Worm (Caenorhabditis elegans) whole organism, L2 larva: ENCODE measurements around the gene C45G9.2.

Source experiments
- C34F6.9 ChIP-seq: fragments of 150-350 bp; optimal IDR thresholded peaks from 2 replicates; lab custom pipeline; 2014; ENCODE audit warnings: missing biosample characterization, missing genetic modification characterization
- F13H6.1 ChIP-seq: sonication (generic microtip); optimal IDR thresholded peaks from 2 replicates; lab custom pipeline; 2016; ENCODE audit warnings: missing genetic modification characterization, missing compliant biosample characterization
- Y55F3AM.14 ChIP-seq: fragments of 200-800 bp; sonication (Bioruptor generic); optimal IDR thresholded peaks from 2 replicates; lab custom pipeline; 2018; ENCODE audit warnings: mild to moderate bottlenecking, missing genetic modification characterization, missing compliant biosample characterization
- ZK546.5 ChIP-seq: sonication (generic microtip); optimal IDR thresholded peaks from 2 replicates; lab custom pipeline; 2017; ENCODE audit warnings: missing biosample characterization, missing genetic modification characterization
- alr-1 ChIP-seq: fragments of 150-350 bp; optimal IDR thresholded peaks from 2 replicates; lab custom pipeline; 2014; ENCODE audit warnings: missing biosample characterization, missing genetic modification characterization
- ama-1 ChIP-seq: fragments of 150-350 bp; optimal IDR thresholded peaks from 2 replicates; lab custom pipeline; 2018; ENCODE audit warnings: inconsistent platforms
- ceh-16 ChIP-seq: fragments of 150-350 bp; optimal IDR thresholded peaks from 2 replicates; lab custom pipeline; 2014; ENCODE audit warnings: missing biosample characterization, missing genetic modification characterization
- ceh-82 ChIP-seq: fragments of 150-350 bp; optimal IDR thresholded peaks from 2 replicates; lab custom pipeline; 2014; ENCODE audit warnings: missing biosample characterization, missing genetic modification characterization
- crh-2 ChIP-seq: sonication (generic microtip); optimal IDR thresholded peaks from 2 replicates; lab custom pipeline; 2017; ENCODE audit warnings: missing biosample characterization, missing genetic modification characterization
- dmd-4 ChIP-seq: sonication (generic microtip); optimal IDR thresholded peaks from 2 replicates; lab custom pipeline; 2017; ENCODE audit warnings: missing biosample characterization, missing genetic modification characterization
- egl-27 ChIP-seq: sonication (generic microtip); optimal IDR thresholded peaks from 3 replicates; lab custom pipeline; 2017; ENCODE audit warnings: missing biosample characterization, missing genetic modification reagents, missing genetic modification characterization
- elt-1 ChIP-seq: fragments of 150-350 bp; optimal IDR thresholded peaks from 2 replicates; lab custom pipeline; 2014; ENCODE audit warnings: missing biosample characterization, missing genetic modification characterization
- elt-3 ChIP-seq: sonication (generic microtip); optimal IDR thresholded peaks from 2 replicates; lab custom pipeline; 2017; ENCODE audit warnings: missing biosample characterization, missing genetic modification characterization
- fos-1 ChIP-seq: fragments of 150-350 bp; optimal IDR thresholded peaks from 2 replicates; lab custom pipeline; 2014; ENCODE audit warnings: missing biosample characterization, missing genetic modification characterization
- gmeb-1 ChIP-seq: fragments of 150-350 bp; optimal IDR thresholded peaks from 2 replicates; lab custom pipeline; 2014; ENCODE audit warnings: missing biosample characterization, missing genetic modification characterization
- lin-11 ChIP-seq: fragments of 150-350 bp; sonication (generic microtip); optimal IDR thresholded peaks from 2 replicates; lab custom pipeline; 2014; ENCODE audit warnings: missing biosample characterization, missing genetic modification characterization, inconsistent platforms, mixed read lengths
- lin-13 ChIP-seq: fragments of 150-350 bp; optimal IDR thresholded peaks from 2 replicates; lab custom pipeline; 2014; ENCODE audit warnings: missing biosample characterization, missing genetic modification reagents, missing genetic modification characterization
- lsy-2 ChIP-seq, 2 experiments: fragments of 150-350 bp in 1 of 2; sonication (generic microtip) in 1 of 2; optimal IDR thresholded peaks; 2 replicates each; lab custom pipeline; 2014 to 2017; ENCODE audit warnings: missing biosample characterization in 2 of 2, missing genetic modification characterization in 2 of 2
- mab-5 ChIP-seq: fragments of 150-350 bp; optimal IDR thresholded peaks from 2 replicates; lab custom pipeline; 2014; ENCODE audit warnings: missing biosample characterization, missing genetic modification characterization
- mbf-1 ChIP-seq: sonication (generic microtip); optimal IDR thresholded peaks from 2 replicates; lab custom pipeline; 2017; ENCODE audit warnings: missing biosample characterization, missing genetic modification characterization
- mdl-1 ChIP-seq, 2 experiments: fragments of 150-350 bp in 1 of 2; sonication (generic microtip) in 1 of 2; optimal IDR thresholded peaks; 2 replicates each; lab custom pipeline; 2017; ENCODE audit warnings: missing biosample characterization in 2 of 2, missing genetic modification characterization in 2 of 2
- nhr-10 ChIP-seq: sonication (generic microtip); optimal IDR thresholded peaks from 2 replicates; lab custom pipeline; 2017; ENCODE audit warnings: missing biosample characterization, missing genetic modification characterization
- nhr-11 ChIP-seq: fragments of 150-350 bp; optimal IDR thresholded peaks from 2 replicates; lab custom pipeline; 2014; ENCODE audit warnings: missing biosample characterization, missing genetic modification characterization
- nhr-12 ChIP-seq: fragments of 150-350 bp; optimal IDR thresholded peaks from 2 replicates; lab custom pipeline; 2014; ENCODE audit warnings: missing biosample characterization, missing genetic modification characterization
- nhr-129 ChIP-seq: fragments of 150-350 bp; optimal IDR thresholded peaks from 2 replicates; lab custom pipeline; 2014; ENCODE audit warnings: missing biosample characterization, missing genetic modification characterization
- nhr-21 ChIP-seq: fragments of 150-350 bp; optimal IDR thresholded peaks from 2 replicates; lab custom pipeline; 2014; ENCODE audit warnings: missing biosample characterization, missing genetic modification characterization
- nhr-237 ChIP-seq: fragments of 150-350 bp; optimal IDR thresholded peaks from 2 replicates; lab custom pipeline; 2014; ENCODE audit warnings: missing biosample characterization, missing genetic modification characterization
- nhr-25 ChIP-seq: fragments of 150-350 bp; sonication (generic microtip); optimal IDR thresholded peaks from 3 replicates; lab custom pipeline; 2014; ENCODE audit warnings: missing biosample characterization, missing genetic modification characterization
- nhr-6 ChIP-seq: fragments of 150-350 bp; optimal IDR thresholded peaks from 2 replicates; lab custom pipeline; 2014; ENCODE audit warnings: missing biosample characterization, missing genetic modification characterization
- nhr-77 ChIP-seq: fragments of 150-350 bp; optimal IDR thresholded peaks from 2 replicates; lab custom pipeline; 2014; ENCODE audit warnings: missing biosample characterization, missing genetic modification characterization
- peb-1 ChIP-seq: fragments of 150-350 bp; optimal IDR thresholded peaks from 2 replicates; lab custom pipeline; 2014; ENCODE audit warnings: missing biosample characterization, missing genetic modification characterization
- sem-4 ChIP-seq: fragments of 150-350 bp; optimal IDR thresholded peaks from 2 replicates; lab custom pipeline; 2014; ENCODE audit warnings: missing biosample characterization, missing genetic modification reagents, missing genetic modification characterization
- skn-1 ChIP-seq: sonication (generic microtip); optimal IDR thresholded peaks from 2 replicates; lab custom pipeline; 2017; ENCODE audit warnings: missing biosample characterization, missing genetic modification characterization
- sma-3 ChIP-seq: sonication (generic microtip); optimal IDR thresholded peaks from 2 replicates; lab custom pipeline; 2016; ENCODE audit warnings: missing genetic modification reagents, missing genetic modification characterization, missing compliant biosample characterization
- sma-9 ChIP-seq, 2 experiments: fragments of 150-350 bp in 1 of 2; sonication (generic microtip) in 1 of 2; optimal IDR thresholded peaks; 2 replicates each; lab custom pipeline; 2014 to 2016; ENCODE audit warnings: missing genetic modification characterization in 2 of 2, mild to moderate bottlenecking in 1 of 2, missing biosample characterization in 1 of 2, missing compliant biosample characterization in 1 of 2, missing genetic modification reagents in 1 of 2, moderate library complexity in 1 of 2
- snpc-4 ChIP-seq: fragments of 150-350 bp; optimal IDR thresholded peaks from 2 replicates; lab custom pipeline; 2014; ENCODE audit warnings: missing biosample characterization, missing genetic modification characterization
- unc-39 ChIP-seq: fragments of 150-350 bp; optimal IDR thresholded peaks from 2 replicates; lab custom pipeline; 2014; ENCODE audit warnings: missing biosample characterization, missing genetic modification characterization
- unc-55 ChIP-seq: fragments of 150-350 bp; sonication (generic microtip); optimal IDR thresholded peaks from 3 replicates; lab custom pipeline; 2014; ENCODE audit warnings: missing biosample characterization, missing genetic modification reagents, missing genetic modification characterization
- ztf-1 ChIP-seq: fragments of 200-800 bp; sonication (Bioruptor generic); conservative IDR thresholded peaks from 2 replicates; pipeline ENCODE4 v1.3.6; 2022; ENCODE audit warnings: missing genetic modification characterization, missing compliant biosample characterization
- ztf-11 ChIP-seq: sonication (generic microtip); optimal IDR thresholded peaks from 2 replicates; lab custom pipeline; 2017; ENCODE audit warnings: missing biosample characterization, missing genetic modification characterization
- ztf-4 ChIP-seq: fragments of 150-350 bp; optimal IDR thresholded peaks from 2 replicates; lab custom pipeline; 2014; ENCODE audit warnings: missing biosample characterization, missing genetic modification characterization

C45G9.2 gene

ce11 chrIII:5036158-5036557 lies 32.7 kb upstream of the C45G9.2 start, which contains the start of gene C45G9.6:
C45G9.6 (plus strand) TSS chrIII:5036458.
- TF ChIP-seq unc-39 (tag; lab: Kevin White, UChicago) (no peak), nhr-21 (no peak), ztf-1 (GFP tag; lab: Robert Waterston, UW) (no peak), dmd-4 (tag; lab: Kevin White, UChicago) (no peak), elt-3 (tag; lab: Kevin White, UChicago) (no peak), ceh-82 (tag; lab: Kevin White, UChicago) (no peak), mdl-1 (tag; optimal IDR thresholded peaks at IDR 0.05; lab: Kevin White, UChicago) (no peak), F13H6.1 (tag; lab: Kevin White, UChicago) (no peak), nhr-77 (tag; lab: Kevin White, UChicago) (no peak), alr-1 (no peak)

- no peak for TF ChIP-seq nhr-6
- TF ChIP-seq dmd-4 (tag; lab: Kevin White, UChicago): no peak
- no peak for TF ChIP-seq elt-1 (tag; lab: Kevin White, UChicago)
- TF ChIP-seq lin-11 (tag; lab: Kevin White, UChicago): no peak
- TF ChIP-seq fos-1 (tag; lab: Kevin White, UChicago): no peak
- TF ChIP-seq nhr-237 (tag; lab: Kevin White, UChicago): no peak
- TF ChIP-seq crh-2 (tag; lab: Kevin White, UChicago): no peak
- no peak for TF ChIP-seq nhr-10 (tag; lab: Kevin White, UChicago)
- no peak for TF ChIP-seq ztf-11 (tag; lab: Kevin White, UChicago)
- TF ChIP-seq skn-1 (tag; lab: Kevin White, UChicago): no peak
- TF ChIP-seq ZK546.5 (tag; lab: Kevin White, UChicago): no peak
- no peak for TF ChIP-seq mdl-1 (tag; optimal IDR thresholded peaks at IDR 0.05; lab: Kevin White, UChicago)
- no peak for TF ChIP-seq lsy-2 (tag; optimal IDR thresholded peaks at IDR 0.05; lab: Kevin White, UChicago)
- TF ChIP-seq nhr-25 (tag; lab: Kevin White, UChicago): no peak
- TF ChIP-seq nhr-129 (tag; lab: Kevin White, UChicago): no peak
- TF ChIP-seq, all 48 proteins: peak for 0
Measured at ce11 chrIII:5042112-5042511, 26.8 kb upstream of the C45G9.2 start, which contains the start of gene nlp-43. nlp-43 (plus strand) TSS chrIII:5042412.

- TF ChIP-seq gmeb-1 (tag; lab: Kevin White, UChicago): no peak
- TF ChIP-seq F13H6.1 (tag; lab: Kevin White, UChicago): no peak
- TF ChIP-seq ceh-16: no peak
- no peak for TF ChIP-seq unc-39 (tag; lab: Kevin White, UChicago)
- no peak for TF ChIP-seq crh-2 (tag; lab: Kevin White, UChicago)
- no peak for TF ChIP-seq Y55F3AM.14 (GFP tag; lab: Kevin White, UChicago)
- no peak for TF ChIP-seq nhr-12 (tag; lab: Kevin White, UChicago)
- no peak for TF ChIP-seq lsy-2 (tag; optimal IDR thresholded peaks at IDR 0.05; lab: Kevin White, UChicago)
- TF ChIP-seq ama-1 (lab: Kevin White, UChicago): no peak
- TF ChIP-seq nhr-11 (tag; lab: Kevin White, UChicago): no peak
- no peak for TF ChIP-seq ZK546.5 (tag; lab: Kevin White, UChicago)
- no peak for TF ChIP-seq nhr-77 (tag; lab: Kevin White, UChicago)
- no peak for TF ChIP-seq egl-27 (tag; lab: Kevin White, UChicago)
- no peak for TF ChIP-seq ztf-11 (tag; lab: Kevin White, UChicago)
- TF ChIP-seq nhr-21: no peak
- no peak for TF ChIP-seq alr-1
- TF ChIP-seq mab-5 (tag; lab: Kevin White, UChicago): no peak
- no peak for TF ChIP-seq lin-13 (GFP tag; lab: Kevin White, UChicago)
- TF ChIP-seq ztf-4 (tag; lab: Kevin White, UChicago): no peak
Measured at ce11 chrIII:5044709-5045108, 24.2 kb upstream of the C45G9.2 start, which contains the start of gene C45G9.14. C45G9.14 (plus strand) TSS chrIII:5045009.

ce11 chrIII:5047175-5047574 lies 21.7 kb upstream of the C45G9.2 start, which contains the start of gene txbp-3:
txbp-3 (minus strand) TSS chrIII:5047459.
- TF ChIP-seq sma-9 (GFP tag; optimal IDR thresholded peaks at IDR 0.05; lab: Kevin White, UChicago) (peak; percentile 41), sma-9 (tag; optimal IDR thresholded peaks at IDR 0.05; lab: Kevin White, UChicago) (no peak), mbf-1 (no peak), F13H6.1 (tag; lab: Kevin White, UChicago) (peak; percentile 36), gmeb-1 (tag; lab: Kevin White, UChicago) (peak; percentile 3), fos-1 (tag; lab: Kevin White, UChicago) (peak; percentile 99), lin-13 (GFP tag; lab: Kevin White, UChicago) (peak; percentile 60), nhr-12 (tag; lab: Kevin White, UChicago) (no peak), snpc-4 (tag; lab: Kevin White, UChicago) (peak; percentile 5), alr-1 (no peak), unc-55 (GFP tag; lab: Kevin White, UChicago) (peak; percentile 74), lin-11 (tag; lab: Kevin White, UChicago) (no peak), sma-3 (no peak), sem-4 (tag; lab: Kevin White, UChicago) (peak; percentile 17), ztf-4 (tag; lab: Kevin White, UChicago) (no peak), peb-1 (no peak), elt-3 (tag; lab: Kevin White, UChicago) (no peak), crh-2 (tag; lab: Kevin White, UChicago) (peak; percentile 70), nhr-25 (tag; lab: Kevin White, UChicago) (peak; percentile 79), nhr-129 (tag; lab: Kevin White, UChicago) (peak; percentile 28), lsy-2 (tag; optimal IDR thresholded peaks at IDR 0.05; lab: Kevin White, UChicago) (peak in 1 of 2 experiments; percentile 52), nhr-6 (no peak), unc-39 (tag; lab: Kevin White, UChicago) (no peak), Y55F3AM.14 (GFP tag; lab: Kevin White, UChicago) (no peak), C34F6.9 (tag; lab: Kevin White, UChicago) (peak; percentile 71), ceh-16 (peak; percentile 40)
